Worm (Caenorhabditis elegans): Measurements from ENCODE around the gene col-123.
A peak's percentile ranks its signal among the peaks of the same experiment; 100 is the strongest.

The col-123 gene

ce11 chrIV:9857952-9858488 is 36.3 kb downstream of the col-123 start, which contains the start of gene npp-1 (continued):
- no peak for TF ChIP-seq rbr-2 (tag; optimal IDR thresholded peaks at IDR 0.05)
- TF ChIP-seq spr-3 (GFP tag; optimal IDR thresholded peaks at IDR 0.05): no peak
- no peak for TF ChIP-seq lin-1 (GFP tag; IDR thresholded peaks at IDR 0.05)
- no peak for TF ChIP-seq T26A8.4 (GFP tag; IDR thresholded peaks at IDR 0.05)
- no peak for TF ChIP-seq lir-3 (tag; optimal IDR thresholded peaks at IDR 0.05)
- TF ChIP-seq mes-2 (tag; optimal IDR thresholded peaks at IDR 0.05; ENCODE audit: poor library complexity, severe bottlenecking): peak; percentile 88
- TF ChIP-seq zip-2 (tag; optimal IDR thresholded peaks at IDR 0.05): no peak
- TF ChIP-seq aly-2 (tag; optimal IDR thresholded peaks at IDR 0.05): no peak
- peak; percentile 28 for TF ChIP-seq nhr-77 (tag; optimal IDR thresholded peaks at IDR 0.05)
- TF ChIP-seq nhr-11 (tag; optimal IDR thresholded peaks at IDR 0.05): no peak
- 0 out of 2 replicates have a peak, but pooled peaks have one; percentile 5 for TF ChIP-seq vab-7 (GFP tag; IDR thresholded peaks at IDR 0.05)

- TF ChIP-seq mdl-1 (tag; optimal IDR thresholded peaks at IDR 0.05): no peak
- TF ChIP-seq Y48G9A.11 (GFP tag; IDR thresholded peaks at IDR 0.05): no peak
- TF ChIP-seq daf-16 (GFP tag; optimal IDR thresholded peaks at IDR 0.05): no peak
- no peak for TF ChIP-seq daf-16 (tag; optimal IDR thresholded peaks at IDR 0.05)
- no peak for TF ChIP-seq pha-4 (GFP tag; IDR thresholded peaks at IDR 0.05)
- no peak for TF ChIP-seq pha-4 (tag; optimal IDR thresholded peaks at IDR 0.05)
- TF ChIP-seq nhr-11 (tag; optimal IDR thresholded peaks at IDR 0.05): no peak
- no peak for TF ChIP-seq fos-1 (tag; optimal IDR thresholded peaks at IDR 0.05)
- TF ChIP-seq duxl-1 (tag; optimal IDR thresholded peaks at IDR 0.05; ENCODE audit: poor library complexity): no peak
- no peak for TF ChIP-seq aha-1 (tag)
- no peak for TF ChIP-seq zip-2 (tag; optimal IDR thresholded peaks at IDR 0.05)
- TF ChIP-seq lin-13 (GFP tag; optimal IDR thresholded peaks at IDR 0.05): no peak
- TF ChIP-seq F37D6.2 (tag; optimal IDR thresholded peaks at IDR 0.05): no peak
- TF ChIP-seq daf-12 (tag; optimal IDR thresholded peaks at IDR 0.05): no peak
- no peak for TF ChIP-seq ztf-11 (tag; optimal IDR thresholded peaks at IDR 0.05)
- no peak for TF ChIP-seq lsy-2 (tag; optimal IDR thresholded peaks at IDR 0.05)
- no peak for TF ChIP-seq zfp-3 (GFP tag; conservative IDR thresholded peaks at IDR 0.05)
- no peak for TF ChIP-seq jun-1 (tag; optimal IDR thresholded peaks at IDR 0.05)
- no peak for TF ChIP-seq ztf-7 (tag; optimal IDR thresholded peaks at IDR 0.05)
Measured at ce11 chrIV:9858970-9859369, 37.2 kb downstream of the col-123 start.

DNA sequence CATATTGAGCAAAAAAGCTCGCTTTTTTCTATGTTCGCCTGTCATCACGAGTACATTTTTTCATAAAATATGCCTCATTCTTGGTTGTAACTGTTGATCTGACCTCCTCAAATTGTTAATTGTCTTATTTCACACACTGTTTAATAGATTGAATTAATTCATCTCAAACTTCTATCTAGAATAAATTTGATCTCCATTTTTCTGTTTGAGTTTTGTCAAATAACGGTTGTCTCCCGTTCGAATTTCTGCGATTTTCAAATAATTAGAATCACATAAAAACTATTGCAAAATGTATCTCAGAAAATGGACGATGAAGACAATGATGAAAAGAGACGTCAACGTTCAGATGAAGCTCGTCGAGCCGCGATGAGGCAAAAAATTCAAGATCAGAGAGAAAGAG is 40.2 kb downstream of the col-123 start, which contains the start of gene K07F5.14:
TSS of gene K07F5.14 (plus strand) at position 301 of the 400 bp plus-strand sequence.
- no peak for TF ChIP-seq ceh-28 (tag; optimal IDR thresholded peaks at IDR 0.05)
- TF ChIP-seq lin-13 (GFP tag; optimal IDR thresholded peaks at IDR 0.05): no peak
- TF ChIP-seq skn-1 (tag; optimal IDR thresholded peaks at IDR 0.05): no peak
- no peak for TF ChIP-seq zfp-2 (tag; optimal IDR thresholded peaks at IDR 0.05)
- TF ChIP-seq lin-1 (GFP tag; IDR thresholded peaks at IDR 0.05): no peak
- TF ChIP-seq daf-16 (GFP tag; optimal IDR thresholded peaks at IDR 0.05): no peak
- TF ChIP-seq daf-16 (tag; optimal IDR thresholded peaks at IDR 0.05): no peak
- no peak for TF ChIP-seq nhr-41 (GFP tag; IDR thresholded peaks at IDR 0.05)
- TF ChIP-seq tra-1 (GFP tag; IDR thresholded peaks at IDR 0.05): no peak
- TF ChIP-seq lir-3 (tag; optimal IDR thresholded peaks at IDR 0.05): no peak
- TF ChIP-seq ctbp-1 (GFP tag; IDR thresholded peaks at IDR 0.05): no peak
- no peak for TF ChIP-seq dmd-8 (GFP tag; IDR thresholded peaks at IDR 0.05)
- no peak for TF ChIP-seq nhr-11 (tag; optimal IDR thresholded peaks at IDR 0.05)

ce11 chrIV:9863817-9864216 is 42.1 kb downstream of the col-123 start, which contains the start of gene K07F5.16:
Gene K07F5.16, plus strand, starts transcription at chrIV:9864117.
- TF ChIP-seq ZK546.5 (tag; optimal IDR thresholded peaks at IDR 0.05): no peak
- TF ChIP-seq lim-7 (GFP tag; IDR thresholded peaks at IDR 0.05): no peak
- TF ChIP-seq dmd-9 (GFP tag; IDR thresholded peaks at IDR 0.05): no peak
- no peak for TF ChIP-seq set-16 (GFP tag; IDR thresholded peaks at IDR 0.05)
- TF ChIP-seq Y105C5A.15 (GFP tag; IDR thresholded peaks at IDR 0.05): no peak
- no peak for TF ChIP-seq ctbp-1 (GFP tag; IDR thresholded peaks at IDR 0.05)
- no peak for TF ChIP-seq nhr-10 (tag; optimal IDR thresholded peaks at IDR 0.05)
- no peak for TF ChIP-seq dmd-6 (GFP tag; IDR thresholded peaks at IDR 0.05)
- TF ChIP-seq zag-1 (tag; optimal IDR thresholded peaks at IDR 0.05): no peak
- TF ChIP-seq madf-5 (GFP tag; IDR thresholded peaks at IDR 0.05): no peak
- TF ChIP-seq aly-2 (tag; optimal IDR thresholded peaks at IDR 0.05): no peak
- TF ChIP-seq fkh-10 (GFP tag; optimal IDR thresholded peaks at IDR 0.05): no peak
- no peak for TF ChIP-seq fos-1 (tag; optimal IDR thresholded peaks at IDR 0.05)
